Worm (Caenorhabditis elegans) whole organism, L3 larva: ENCODE data around the gene sphk-1.

Experiments
- R02D3.7 ChIP-seq: fragments of 150-350 bp; optimal IDR thresholded peaks from 2 replicates; lab custom pipeline; 2014; ENCODE audit warnings: missing biosample characterization, missing genetic modification characterization
- aly-2 ChIP-seq: fragments of 150-350 bp; optimal IDR thresholded peaks from 2 replicates; lab custom pipeline; 2014; ENCODE audit warnings: missing biosample characterization, missing genetic modification characterization
- ama-1 ChIP-seq: fragments of 150-350 bp; optimal IDR thresholded peaks from 2 replicates; lab custom pipeline; 2018
- ceh-28 ChIP-seq: fragments of 150-350 bp; optimal IDR thresholded peaks from 2 replicates; lab custom pipeline; 2014; ENCODE audit warnings: missing biosample characterization, missing genetic modification reagents, missing genetic modification characterization
- daf-12 ChIP-seq: fragments of 150-350 bp; optimal IDR thresholded peaks from 2 replicates; lab custom pipeline; 2014; ENCODE audit warnings: missing biosample characterization, missing genetic modification reagents, missing genetic modification characterization
- elt-1 ChIP-seq: fragments of 150-350 bp; optimal IDR thresholded peaks from 2 replicates; lab custom pipeline; 2014; ENCODE audit warnings: missing biosample characterization, missing genetic modification characterization
- elt-2 ChIP-seq: sonication (generic microtip); optimal IDR thresholded peaks from 2 replicates; lab custom pipeline; 2016; ENCODE audit warnings: missing genetic modification reagents, mild to moderate bottlenecking, missing genetic modification characterization, missing compliant biosample characterization
- elt-3 ChIP-seq, 3 experiments: fragments of 150-350 bp in 1 of 3; sonication (generic microtip) in 2 of 3; optimal IDR thresholded peaks; 2 replicates in 2 of 3; 4 replicates in 1 of 3; lab custom pipeline; 2014 to 2017; ENCODE audit warnings: missing biosample characterization in 3 of 3, missing genetic modification characterization in 3 of 3
- fkh-10 ChIP-seq: sonication (generic microtip); optimal IDR thresholded peaks from 2 replicates; lab custom pipeline; 2017; ENCODE audit warnings: missing biosample characterization, missing genetic modification reagents, missing genetic modification characterization
- fos-1 ChIP-seq: fragments of 150-350 bp; optimal IDR thresholded peaks from 2 replicates; lab custom pipeline; 2014; ENCODE audit warnings: missing biosample characterization, missing genetic modification characterization
- hmg-11 ChIP-seq: sonication (generic microtip); optimal IDR thresholded peaks from 2 replicates; lab custom pipeline; 2016; ENCODE audit warnings: missing genetic modification characterization, missing compliant biosample characterization
- lin-15B ChIP-seq: fragments of 150-350 bp; optimal IDR thresholded peaks from 2 replicates; lab custom pipeline; 2014; ENCODE audit warnings: missing biosample characterization, missing genetic modification characterization
- lin-39 ChIP-seq: fragments of 150-350 bp; optimal IDR thresholded peaks from 2 replicates; lab custom pipeline; 2018; ENCODE audit warnings: missing biosample characterization, missing genetic modification reagents, missing genetic modification characterization
- lsy-12 ChIP-seq: sonication (generic microtip); optimal IDR thresholded peaks from 2 replicates; lab custom pipeline; 2016; ENCODE audit warnings: mild to moderate bottlenecking, missing genetic modification characterization, missing compliant biosample characterization
- mml-1 ChIP-seq: fragments of 150-350 bp; sonication (generic microtip); optimal IDR thresholded peaks from 3 replicates; lab custom pipeline; 2014; ENCODE audit warnings: missing biosample characterization, missing genetic modification characterization
- nfya-1 ChIP-seq: sonication (generic microtip); optimal IDR thresholded peaks from 2 replicates; lab custom pipeline; 2017; ENCODE audit warnings: missing genetic modification characterization, mild to moderate bottlenecking, missing compliant biosample characterization, antibody characterized with exemption, moderate library complexity; ENCODE audit not compliant: insufficient read depth
- nhr-11 ChIP-seq: fragments of 150-350 bp; optimal IDR thresholded peaks from 2 replicates; lab custom pipeline; 2014; ENCODE audit warnings: missing biosample characterization, missing genetic modification characterization
- nhr-12 ChIP-seq: fragments of 150-350 bp; optimal IDR thresholded peaks from 2 replicates; lab custom pipeline; 2014; ENCODE audit warnings: missing biosample characterization, missing genetic modification characterization
- nhr-237 ChIP-seq: fragments of 150-350 bp; optimal IDR thresholded peaks from 2 replicates; lab custom pipeline; 2014; ENCODE audit warnings: missing biosample characterization, missing genetic modification characterization
- nhr-25 ChIP-seq: sonication (generic microtip); optimal IDR thresholded peaks from 2 replicates; lab custom pipeline; 2017; ENCODE audit warnings: missing biosample characterization, missing genetic modification characterization
- nhr-67 ChIP-seq: fragments of 150-350 bp; optimal IDR thresholded peaks from 2 replicates; lab custom pipeline; 2014; ENCODE audit warnings: missing biosample characterization, missing genetic modification characterization
- nhr-76 ChIP-seq: fragments of 150-350 bp; sonication (generic microtip); optimal IDR thresholded peaks from 5 replicates; lab custom pipeline; 2014; ENCODE audit warnings: missing biosample characterization, missing genetic modification characterization
- pha-4 ChIP-seq: fragments of 150-350 bp; optimal IDR thresholded peaks from 2 replicates; lab custom pipeline; 2014; ENCODE audit warnings: missing biosample characterization, missing genetic modification reagents, missing genetic modification characterization
- pqm-1 ChIP-seq: fragments of 150-350 bp; optimal IDR thresholded peaks from 2 replicates; lab custom pipeline; 2017; ENCODE audit warnings: missing biosample characterization, missing genetic modification characterization, inconsistent platforms
- sea-2 ChIP-seq: fragments of 150-350 bp; sonication (generic microtip); optimal IDR thresholded peaks from 4 replicates; lab custom pipeline; 2014; ENCODE audit warnings: missing biosample characterization, missing genetic modification reagents, missing genetic modification characterization
- skn-1 ChIP-seq: fragments of 150-350 bp; optimal IDR thresholded peaks from 2 replicates; lab custom pipeline; 2014; ENCODE audit warnings: missing biosample characterization, missing genetic modification characterization
- snpc-4 ChIP-seq: fragments of 150-350 bp; optimal IDR thresholded peaks from 2 replicates; lab custom pipeline; 2014; ENCODE audit warnings: missing biosample characterization, missing genetic modification characterization
- tbx-2 ChIP-seq: sonication (generic microtip); optimal IDR thresholded peaks from 2 replicates; lab custom pipeline; 2016; ENCODE audit warnings: mild to moderate bottlenecking, missing genetic modification characterization, missing compliant biosample characterization
- unc-39 ChIP-seq: sonication (generic microtip); optimal IDR thresholded peaks from 4 replicates; lab custom pipeline; 2017; ENCODE audit warnings: missing biosample characterization, missing genetic modification characterization
- unc-62 ChIP-seq: fragments of 150-350 bp; sonication (generic microtip); optimal IDR thresholded peaks from 4 replicates; lab custom pipeline; 2014; ENCODE audit warnings: missing biosample characterization, missing genetic modification reagents, missing genetic modification characterization
- ztf-11 ChIP-seq: fragments of 150-350 bp; optimal IDR thresholded peaks from 2 replicates; lab custom pipeline; 2014; ENCODE audit warnings: missing biosample characterization, missing genetic modification characterization
- ztf-4 ChIP-seq: fragments of 150-350 bp; optimal IDR thresholded peaks from 2 replicates; lab custom pipeline; 2014; ENCODE audit warnings: missing biosample characterization, missing genetic modification characterization

Gene sphk-1

ce11 chrII:8701059-8701458, 410 bp downstream of the sphk-1 start:
- TF ChIP-seq pha-4 (tag; lab: Kevin White, UChicago) = peak; percentile 14
- TF ChIP-seq ztf-11 (tag; lab: Kevin White, UChicago) = no peak
- no peak for TF ChIP-seq ama-1 (lab: Kevin White, UChicago)

ce11 chrII:8698828-8699227, 2.6 kb downstream of the sphk-1 start, which contains the start of gene chdh-1:
chdh-1 (minus strand) TSS chrII:8698928.
- TF ChIP-seq daf-12 (tag; lab: Kevin White, UChicago) = no peak
- TF ChIP-seq, all 47 proteins: peak for 0

- TF ChIP-seq hmg-11 (tag; lab: Kevin White, UChicago) (no peak), elt-3 (tag; optimal IDR thresholded peaks at IDR 0.05; lab: Kevin White, UChicago) (no peak), nhr-12 (tag; lab: Kevin White, UChicago) (no peak), aly-2 (tag; lab: Kevin White, UChicago) (no peak), lin-15B (tag; lab: Kevin White, UChicago) (no peak), sea-2 (GFP tag; lab: Kevin White, UChicago) (no peak), nhr-11 (tag; lab: Kevin White, UChicago) (no peak), ceh-28 (tag; lab: Kevin White, UChicago) (no peak)
- TF ChIP-seq, all 47 proteins: peak for 0
Observed at ce11 chrII:8695783-8696182, 5.7 kb downstream of the sphk-1 start, which contains the start of gene C34C6.10. C34C6.10 (minus strand) TSS chrII:8695883.

ce11 chrII:8691344-8691960, 10.0 kb downstream of the sphk-1 start, which contains the start of gene C34C6.3:
C34C6.3 (plus strand) TSS chrII:8691910.
- TF ChIP-seq pha-4 (tag; lab: Kevin White, UChicago) (no peak), elt-2 (no peak), lin-39 (tag; lab: Kevin White, UChicago) (no peak), nhr-237 (tag; lab: Kevin White, UChicago) (no peak), unc-62 (GFP tag; lab: Kevin White, UChicago) (no peak), fos-1 (tag; lab: Kevin White, UChicago) (no peak), lin-15B (tag; lab: Kevin White, UChicago) (no peak), ztf-4 (tag; lab: Kevin White, UChicago) (no peak), elt-1 (tag; lab: Kevin White, UChicago) (no peak), skn-1 (tag; lab: Kevin White, UChicago) (no peak), fkh-10 (GFP tag; lab: Kevin White, UChicago) (no peak), nhr-76 (no peak), R02D3.7 (no peak), ama-1 (lab: Kevin White, UChicago) (no peak)

- TF ChIP-seq lsy-12 (tag; lab: Kevin White, UChicago) (no peak), nhr-25 (tag; lab: Kevin White, UChicago) (no peak), fos-1 (tag; lab: Kevin White, UChicago) (no peak), tbx-2 (tag; lab: Kevin White, UChicago) (no peak), hmg-11 (tag; lab: Kevin White, UChicago) (no peak), lin-39 (tag; lab: Kevin White, UChicago) (no peak), R02D3.7 (no peak), nhr-67 (tag; lab: Kevin White, UChicago) (no peak), elt-3 (tag; optimal IDR thresholded peaks at IDR 0.05; lab: Kevin White, UChicago) (no peak), mml-1 (no peak), nfya-1 (tag; lab: Kevin White, UChicago) (no peak), unc-39 (tag; lab: Kevin White, UChicago) (no peak), ztf-4 (tag; lab: Kevin White, UChicago) (no peak), sea-2 (GFP tag; lab: Kevin White, UChicago) (no peak), snpc-4 (tag; lab: Kevin White, UChicago) (no peak), elt-2 (no peak)
Observed at ce11 chrII:8685623-8686022, 15.8 kb downstream of the sphk-1 start, which contains the start of gene C34C6.9. C34C6.9 (plus strand) TSS chrII:8685923.

ce11 chrII:8684824-8685223, 16.6 kb downstream of the sphk-1 start, which contains the start of gene hgap-2:
hgap-2 (minus strand) TSS chrII:8684924.
- peak; percentile 4 for TF ChIP-seq pha-4 (tag; lab: Kevin White, UChicago)
- no peak for TF ChIP-seq nhr-67 (tag; lab: Kevin White, UChicago)
- no peak for TF ChIP-seq nhr-12 (tag; lab: Kevin White, UChicago)
- no peak for TF ChIP-seq sea-2 (GFP tag; lab: Kevin White, UChicago)
- no peak for TF ChIP-seq nfya-1 (tag; lab: Kevin White, UChicago)
- peak; percentile 19 for TF ChIP-seq pqm-1 (tag; lab: Kevin White, UChicago)
